Worm (Caenorhabditis elegans) whole organism, L2 larva: ENCODE measurements around the gene Y73C8B.1.
A peak's percentile ranks its signal among the peaks of the same experiment; 100 is the strongest.

Experiments
- C34F6.9 ChIP-seq: fragments of 150-350 bp; optimal IDR thresholded peaks from 2 replicates; lab custom pipeline; 2014; ENCODE audit warnings: missing biosample characterization, missing genetic modification characterization
- F13H6.1 ChIP-seq: sonication (generic microtip); optimal IDR thresholded peaks from 2 replicates; lab custom pipeline; 2016; ENCODE audit warnings: missing genetic modification characterization, missing compliant biosample characterization
- R02D3.7 ChIP-seq: fragments of 150-350 bp; optimal IDR thresholded peaks from 2 replicates; lab custom pipeline; 2014; ENCODE audit warnings: missing biosample characterization, missing genetic modification characterization
- Y55F3AM.14 ChIP-seq: fragments of 200-800 bp; sonication (Bioruptor generic); optimal IDR thresholded peaks from 2 replicates; lab custom pipeline; 2018; ENCODE audit warnings: mild to moderate bottlenecking, missing genetic modification characterization, missing compliant biosample characterization
- ZK546.5 ChIP-seq: sonication (generic microtip); optimal IDR thresholded peaks from 2 replicates; lab custom pipeline; 2017; ENCODE audit warnings: missing biosample characterization, missing genetic modification characterization
- aly-2 ChIP-seq: fragments of 150-350 bp; optimal IDR thresholded peaks from 2 replicates; lab custom pipeline; 2014; ENCODE audit warnings: missing biosample characterization, missing genetic modification characterization
- ama-1 ChIP-seq: fragments of 150-350 bp; optimal IDR thresholded peaks from 2 replicates; lab custom pipeline; 2018; ENCODE audit warnings: inconsistent platforms
- blmp-1 ChIP-seq: sonication (generic microtip); optimal IDR thresholded peaks from 2 replicates; lab custom pipeline; 2017; ENCODE audit warnings: missing genetic modification characterization, mild to moderate bottlenecking, missing compliant biosample characterization, antibody characterized with exemption, moderate library complexity; ENCODE audit not compliant: insufficient read depth
- ceh-16 ChIP-seq: fragments of 150-350 bp; optimal IDR thresholded peaks from 2 replicates; lab custom pipeline; 2014; ENCODE audit warnings: missing biosample characterization, missing genetic modification characterization
- ceh-82 ChIP-seq: fragments of 150-350 bp; optimal IDR thresholded peaks from 2 replicates; lab custom pipeline; 2014; ENCODE audit warnings: missing biosample characterization, missing genetic modification characterization
- elt-1 ChIP-seq: fragments of 150-350 bp; optimal IDR thresholded peaks from 2 replicates; lab custom pipeline; 2014; ENCODE audit warnings: missing biosample characterization, missing genetic modification characterization
- elt-3 ChIP-seq: sonication (generic microtip); optimal IDR thresholded peaks from 2 replicates; lab custom pipeline; 2017; ENCODE audit warnings: missing biosample characterization, missing genetic modification characterization
- fos-1 ChIP-seq: fragments of 150-350 bp; optimal IDR thresholded peaks from 2 replicates; lab custom pipeline; 2014; ENCODE audit warnings: missing biosample characterization, missing genetic modification characterization
- lin-11 ChIP-seq: fragments of 150-350 bp; sonication (generic microtip); optimal IDR thresholded peaks from 2 replicates; lab custom pipeline; 2014; ENCODE audit warnings: missing biosample characterization, missing genetic modification characterization, inconsistent platforms, mixed read lengths
- lin-13 ChIP-seq: fragments of 150-350 bp; optimal IDR thresholded peaks from 2 replicates; lab custom pipeline; 2014; ENCODE audit warnings: missing biosample characterization, missing genetic modification reagents, missing genetic modification characterization
- lin-39 ChIP-seq: fragments of 150-350 bp; optimal IDR thresholded peaks from 2 replicates; lab custom pipeline; 2014; ENCODE audit warnings: missing biosample characterization, missing genetic modification reagents, missing genetic modification characterization
- mab-5 ChIP-seq: fragments of 150-350 bp; optimal IDR thresholded peaks from 2 replicates; lab custom pipeline; 2014; ENCODE audit warnings: missing biosample characterization, missing genetic modification characterization
- mbf-1 ChIP-seq: sonication (generic microtip); optimal IDR thresholded peaks from 2 replicates; lab custom pipeline; 2017; ENCODE audit warnings: missing biosample characterization, missing genetic modification characterization
- mdl-1 ChIP-seq, 2 experiments: fragments of 150-350 bp in 1 of 2; sonication (generic microtip) in 1 of 2; optimal IDR thresholded peaks; 2 replicates each; lab custom pipeline; 2017; ENCODE audit warnings: missing biosample characterization in 2 of 2, missing genetic modification characterization in 2 of 2
- nhr-10 ChIP-seq: sonication (generic microtip); optimal IDR thresholded peaks from 2 replicates; lab custom pipeline; 2017; ENCODE audit warnings: missing biosample characterization, missing genetic modification characterization
- nhr-11 ChIP-seq: fragments of 150-350 bp; optimal IDR thresholded peaks from 2 replicates; lab custom pipeline; 2014; ENCODE audit warnings: missing biosample characterization, missing genetic modification characterization
- nhr-12 ChIP-seq: fragments of 150-350 bp; optimal IDR thresholded peaks from 2 replicates; lab custom pipeline; 2014; ENCODE audit warnings: missing biosample characterization, missing genetic modification characterization
- nhr-21 ChIP-seq: fragments of 150-350 bp; optimal IDR thresholded peaks from 2 replicates; lab custom pipeline; 2014; ENCODE audit warnings: missing biosample characterization, missing genetic modification characterization
- nhr-23 ChIP-seq: fragments of 150-350 bp; optimal IDR thresholded peaks from 2 replicates; lab custom pipeline; 2014; ENCODE audit warnings: missing biosample characterization, missing genetic modification reagents, missing genetic modification characterization
- nhr-77 ChIP-seq: fragments of 150-350 bp; optimal IDR thresholded peaks from 2 replicates; lab custom pipeline; 2014; ENCODE audit warnings: missing biosample characterization, missing genetic modification characterization
- peb-1 ChIP-seq: fragments of 150-350 bp; optimal IDR thresholded peaks from 2 replicates; lab custom pipeline; 2014; ENCODE audit warnings: missing biosample characterization, missing genetic modification characterization
- skn-1 ChIP-seq: sonication (generic microtip); optimal IDR thresholded peaks from 2 replicates; lab custom pipeline; 2017; ENCODE audit warnings: missing biosample characterization, missing genetic modification characterization
- sma-3 ChIP-seq: sonication (generic microtip); optimal IDR thresholded peaks from 2 replicates; lab custom pipeline; 2016; ENCODE audit warnings: missing genetic modification reagents, missing genetic modification characterization, missing compliant biosample characterization
- sma-9 ChIP-seq, 2 experiments: fragments of 150-350 bp in 1 of 2; sonication (generic microtip) in 1 of 2; optimal IDR thresholded peaks; 2 replicates each; lab custom pipeline; 2014 to 2016; ENCODE audit warnings: missing genetic modification characterization in 2 of 2, mild to moderate bottlenecking in 1 of 2, missing biosample characterization in 1 of 2, missing compliant biosample characterization in 1 of 2, missing genetic modification reagents in 1 of 2, moderate library complexity in 1 of 2
- unc-39 ChIP-seq: fragments of 150-350 bp; optimal IDR thresholded peaks from 2 replicates; lab custom pipeline; 2014; ENCODE audit warnings: missing biosample characterization, missing genetic modification characterization
- unc-55 ChIP-seq: fragments of 150-350 bp; sonication (generic microtip); optimal IDR thresholded peaks from 3 replicates; lab custom pipeline; 2014; ENCODE audit warnings: missing biosample characterization, missing genetic modification reagents, missing genetic modification characterization
- unc-62 ChIP-seq: fragments of 150-350 bp; optimal IDR thresholded peaks from 2 replicates; lab custom pipeline; 2014; ENCODE audit warnings: missing biosample characterization, missing genetic modification reagents, missing genetic modification characterization
- zag-1 ChIP-seq: fragments of 150-350 bp; optimal IDR thresholded peaks from 2 replicates; lab custom pipeline; 2014; ENCODE audit warnings: missing biosample characterization, missing genetic modification characterization
- ztf-1 ChIP-seq: fragments of 200-800 bp; sonication (Bioruptor generic); conservative IDR thresholded peaks from 2 replicates; pipeline ENCODE4 v1.3.6; 2022; ENCODE audit warnings: missing genetic modification characterization, missing compliant biosample characterization
- ztf-11 ChIP-seq: sonication (generic microtip); optimal IDR thresholded peaks from 2 replicates; lab custom pipeline; 2017; ENCODE audit warnings: missing biosample characterization, missing genetic modification characterization

Gene Y73C8B.1

DNA sequence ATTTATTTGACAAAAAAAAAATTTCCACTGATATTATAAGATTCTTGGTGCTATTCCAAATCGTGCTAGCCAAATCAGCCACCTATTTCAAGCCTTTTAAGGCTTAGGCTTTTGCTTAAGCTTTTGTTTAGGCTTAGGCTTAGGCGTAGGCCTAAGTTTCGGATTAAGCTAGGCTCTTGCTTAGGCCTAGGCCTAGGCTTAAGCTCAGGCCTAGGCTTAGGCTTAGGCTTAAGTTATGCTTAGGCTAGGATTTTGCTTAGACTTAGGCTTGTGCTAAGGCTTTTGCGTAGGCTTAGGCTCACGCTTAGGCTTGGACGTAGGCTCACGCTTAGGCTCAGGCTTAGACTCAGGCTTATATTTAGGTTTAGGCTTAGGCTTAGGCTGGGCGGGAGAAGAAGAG, 33.5 kb upstream of the Y73C8B.1 start:
- TF ChIP-seq sma-9 (GFP tag; optimal IDR thresholded peaks at IDR 0.05; lab: Kevin White, UChicago): no peak
- TF ChIP-seq sma-9 (tag; optimal IDR thresholded peaks at IDR 0.05; lab: Kevin White, UChicago): no peak
- TF ChIP-seq ceh-16: no peak
- TF ChIP-seq peb-1: no peak
- no peak for TF ChIP-seq elt-1 (tag; lab: Kevin White, UChicago)
- TF ChIP-seq nhr-12 (tag; lab: Kevin White, UChicago): no peak
- TF ChIP-seq F13H6.1: no peak
- TF ChIP-seq mdl-1 (tag; optimal IDR thresholded peaks at IDR 0.05; lab: Kevin White, UChicago): no peak
- no peak for TF ChIP-seq lin-11 (tag; lab: Kevin White, UChicago)
- no peak for TF ChIP-seq unc-55 (GFP tag; lab: Kevin White, UChicago)
- TF ChIP-seq ZK546.5 (tag; lab: Kevin White, UChicago): no peak
- no peak for TF ChIP-seq lin-13 (GFP tag; lab: Kevin White, UChicago)
- TF ChIP-seq R02D3.7 (tag; lab: Kevin White, UChicago): no peak
- no peak for TF ChIP-seq unc-39 (tag; lab: Kevin White, UChicago)
- no peak for TF ChIP-seq elt-3 (tag; lab: Kevin White, UChicago)
- no peak for TF ChIP-seq ztf-11 (tag; lab: Kevin White, UChicago)
- no peak for TF ChIP-seq fos-1

DNA sequence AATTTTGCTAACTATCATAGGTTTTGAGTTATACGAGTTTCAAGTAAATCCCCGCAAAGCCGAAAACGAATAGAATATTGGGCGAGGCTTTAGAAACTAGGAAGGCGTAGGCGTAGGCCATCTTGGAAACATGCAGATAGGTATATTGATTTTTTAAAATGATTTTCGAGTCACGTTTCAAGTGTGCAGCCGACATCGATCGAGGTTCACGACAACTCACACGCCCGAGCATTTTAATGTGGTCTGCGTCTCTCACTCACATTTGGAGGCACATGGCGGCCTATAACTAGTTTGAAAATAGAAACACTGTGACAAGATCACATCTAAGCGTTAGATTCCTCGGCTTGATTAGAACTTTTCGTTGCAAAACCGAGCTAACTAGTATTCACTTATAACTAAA, 30.7 kb upstream of the Y73C8B.1 start, which contains the start of gene K08D9.2:
K08D9.2 (plus strand) TSS at position 301 of the 400 bp plus-strand sequence.
- TF ChIP-seq R02D3.7 (tag; lab: Kevin White, UChicago) (no peak), zag-1 (tag; lab: Kevin White, UChicago) (no peak), mab-5 (tag; lab: Kevin White, UChicago) (no peak), nhr-11 (tag; lab: Kevin White, UChicago) (no peak), nhr-10 (tag; lab: Kevin White, UChicago) (no peak), nhr-77 (tag; lab: Kevin White, UChicago) (no peak), unc-62 (GFP tag; lab: Kevin White, UChicago) (no peak), C34F6.9 (tag; lab: Kevin White, UChicago) (no peak), Y55F3AM.14 (GFP tag; lab: Kevin White, UChicago) (no peak), fos-1 (no peak)

DNA sequence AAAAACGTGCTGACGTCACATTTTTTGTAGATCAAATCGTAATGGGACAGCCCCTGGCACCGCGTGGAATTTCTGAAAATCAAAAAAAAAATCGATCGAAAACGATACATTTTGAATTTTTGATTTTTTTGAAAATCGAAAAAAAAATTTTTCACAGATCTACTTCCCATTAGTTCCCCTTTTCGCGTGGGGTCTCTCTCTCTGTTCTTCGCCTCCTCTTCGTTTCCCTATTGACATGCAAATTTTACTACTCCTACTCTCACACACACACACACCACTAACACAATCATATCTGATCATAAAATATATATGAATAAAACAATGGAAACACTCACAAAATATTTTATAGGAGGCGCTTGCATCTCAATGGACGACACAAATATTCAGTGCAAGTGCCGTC, 21.9 kb upstream of the Y73C8B.1 start:
- TF ChIP-seq ZK546.5 (tag; lab: Kevin White, UChicago): no peak
- no peak for TF ChIP-seq nhr-23
- TF ChIP-seq unc-62 (GFP tag; lab: Kevin White, UChicago): no peak
- TF ChIP-seq elt-1 (tag; lab: Kevin White, UChicago): no peak
- TF ChIP-seq blmp-1 (tag; lab: Kevin White, UChicago): no peak
- TF ChIP-seq, all 48 proteins: peak for 0

DNA sequence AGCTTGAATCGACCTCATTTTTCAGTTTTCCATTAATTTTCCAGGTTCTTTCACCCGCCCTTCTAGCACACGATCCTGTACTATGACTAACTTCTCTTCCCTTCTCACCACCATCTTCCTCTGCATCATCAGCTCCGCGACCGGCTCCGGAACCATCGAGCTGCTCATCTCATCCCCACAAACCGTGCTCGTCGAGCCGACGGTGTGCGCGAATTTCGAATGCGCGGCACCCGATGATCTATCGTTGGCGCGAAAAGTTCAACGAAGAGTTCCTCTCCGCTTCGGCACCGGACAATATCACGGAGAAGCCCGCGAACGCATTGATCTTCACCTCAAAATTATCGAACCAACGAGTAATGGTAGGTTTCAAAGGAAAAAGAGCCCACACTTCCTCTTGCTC, 13.5 kb upstream of the Y73C8B.1 start, which contains the start of gene apx-1:
apx-1 (plus strand) TSS at position 50 of the 400 bp plus-strand sequence.
- no peak for TF ChIP-seq ama-1 (lab: Kevin White, UChicago)
- no peak for TF ChIP-seq lin-13 (GFP tag; lab: Kevin White, UChicago)
- no peak for TF ChIP-seq nhr-11 (tag; lab: Kevin White, UChicago)
- no peak for TF ChIP-seq unc-55 (GFP tag; lab: Kevin White, UChicago)
- no peak for TF ChIP-seq nhr-77 (tag; lab: Kevin White, UChicago)
- no peak for TF ChIP-seq ztf-1 (GFP tag; lab: Robert Waterston, UW)
- no peak for TF ChIP-seq lin-39 (tag; lab: Kevin White, UChicago)
- no peak for TF ChIP-seq nhr-10 (tag; lab: Kevin White, UChicago)
- no peak for TF ChIP-seq unc-39 (tag; lab: Kevin White, UChicago)
- no peak for TF ChIP-seq ceh-82 (tag; lab: Kevin White, UChicago)
- TF ChIP-seq, all 48 proteins: peak for 0

DNA sequence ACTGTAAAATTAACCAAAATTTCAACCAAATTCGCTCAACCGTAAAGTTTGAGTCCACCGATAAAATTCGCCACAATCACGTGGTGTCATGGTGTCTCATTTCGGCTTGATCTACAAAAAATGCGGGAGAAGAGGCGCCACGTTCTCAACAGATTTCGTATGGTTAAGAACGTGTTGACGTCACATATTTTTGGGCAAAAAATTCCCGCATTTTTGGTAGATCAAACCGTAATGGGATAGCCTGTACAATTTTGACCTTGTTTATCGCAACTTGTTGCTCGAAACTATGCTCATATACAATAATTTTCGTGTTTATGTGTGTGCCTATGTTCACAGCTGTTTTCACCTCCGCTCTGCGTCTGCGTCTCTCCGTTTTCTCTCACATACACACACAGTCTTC, 12.3 kb upstream of the Y73C8B.1 start:
- TF ChIP-seq nhr-23 (no peak), ZK546.5 (tag; lab: Kevin White, UChicago) (no peak), unc-55 (GFP tag; lab: Kevin White, UChicago) (peak; percentile 8)
- TF ChIP-seq, all 48 proteins: peak for 1

DNA sequence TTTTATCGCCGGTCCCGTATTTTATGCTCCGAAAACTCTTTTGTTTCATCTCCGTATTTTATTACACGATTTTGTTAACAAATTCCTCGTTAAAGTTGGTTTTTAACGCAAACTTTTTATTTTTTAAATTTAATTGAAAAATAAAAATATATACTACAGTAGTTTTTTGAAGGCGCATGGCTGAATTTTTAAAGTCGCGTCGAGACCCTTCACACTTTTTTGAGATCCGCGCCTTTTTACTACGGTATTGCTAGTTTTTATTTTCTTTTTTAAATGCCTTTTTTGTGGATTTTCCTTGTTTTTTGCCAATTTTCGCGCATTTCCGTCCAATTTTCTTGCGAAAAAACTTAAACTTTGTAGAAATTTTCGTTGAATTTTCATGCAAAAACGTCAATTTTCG, 7.8 kb upstream of the Y73C8B.1 start:
- TF ChIP-seq nhr-21 (tag; lab: Kevin White, UChicago): no peak
- TF ChIP-seq C34F6.9 (tag; lab: Kevin White, UChicago): no peak
- no peak for TF ChIP-seq nhr-11 (tag; lab: Kevin White, UChicago)
- TF ChIP-seq sma-3: no peak
- TF ChIP-seq unc-39 (tag; lab: Kevin White, UChicago): no peak
- no peak for TF ChIP-seq nhr-77 (tag; lab: Kevin White, UChicago)
- TF ChIP-seq aly-2 (tag; lab: Kevin White, UChicago): no peak
- TF ChIP-seq mab-5 (tag; lab: Kevin White, UChicago): no peak
- no peak for TF ChIP-seq mbf-1 (tag; lab: Kevin White, UChicago)
- TF ChIP-seq skn-1 (tag; lab: Kevin White, UChicago): no peak
